Fruit fly (Drosophila melanogaster) whole organism, embryonic: Measurements from ENCODE around the gene CG13309.

Experiments used
- Ada2b ChIP-seq: fragments of 200-800 bp; sonication (Bioruptor generic); IDR thresholded peaks from 2 replicates; pipeline ENCODE4 v1.3.6; 2022; ENCODE audit warnings: missing biosample characterization, missing genetic modification characterization
- Atf-2 ChIP-seq: fragments of 200-800 bp; sonication (Bioruptor generic); optimal IDR thresholded peaks from 2 replicates; lab custom pipeline; 2016; ENCODE audit warnings: missing biosample characterization, missing genetic modification characterization
- C15 ChIP-seq: fragments of 200-800 bp; sonication (Bioruptor generic); IDR thresholded peaks from 3 replicates; pipeline ENCODE4 v1.3.6; 2022; ENCODE audit warnings: missing biosample characterization, missing genetic modification characterization
- CG12071 ChIP-seq: fragments of 200-800 bp; sonication (Bioruptor generic); optimal IDR thresholded peaks from 3 replicates; lab custom pipeline; 2018; ENCODE audit warnings: missing biosample characterization, mild to moderate bottlenecking, missing genetic modification characterization
- CG12659 ChIP-seq: fragments of 200-800 bp; sonication (Bioruptor generic); optimal IDR thresholded peaks from 3 replicates; lab custom pipeline; 2017; ENCODE audit warnings: mild to moderate bottlenecking, missing biosample characterization, missing genetic modification reagents, missing genetic modification characterization
- CG14014 ChIP-seq: fragments of 200-800 bp; sonication (Bioruptor generic); IDR thresholded peaks from 2 replicates; pipeline ENCODE4 v1.3.6; 2022; ENCODE audit warnings: missing biosample characterization, missing genetic modification characterization
- CG16863 ChIP-seq: fragments of 200-800 bp; sonication (Bioruptor generic); optimal IDR thresholded peaks from 3 replicates; lab custom pipeline; 2016; ENCODE audit warnings: missing biosample characterization, missing genetic modification characterization
- CG17328 ChIP-seq: fragments of 200-800 bp; sonication (Bioruptor generic); IDR thresholded peaks from 2 replicates; pipeline ENCODE4 v1.3.6; 2022; ENCODE audit warnings: missing biosample characterization, missing genetic modification characterization
- CG17568 ChIP-seq: fragments of 200-800 bp; sonication (Bioruptor generic); optimal IDR thresholded peaks from 2 replicates; lab custom pipeline; 2018; ENCODE audit warnings: missing biosample characterization, mild to moderate bottlenecking, missing genetic modification characterization, moderate library complexity
- CG17802 ChIP-seq: fragments of 200-800 bp; sonication (Bioruptor generic); optimal IDR thresholded peaks from 2 replicates; lab custom pipeline; 2018; ENCODE audit warnings: missing biosample characterization, mild to moderate bottlenecking, missing genetic modification characterization, moderate library complexity
- CG18764 ChIP-seq: fragments of 200-800 bp; sonication (Bioruptor generic); optimal IDR thresholded peaks from 3 replicates; lab custom pipeline; 2016; ENCODE audit warnings: missing biosample characterization, missing genetic modification characterization
- CG30403 ChIP-seq: fragments of 200-800 bp; sonication (Bioruptor generic); optimal IDR thresholded peaks from 3 replicates; lab custom pipeline; 2016; ENCODE audit warnings: missing biosample characterization, missing genetic modification characterization
- CG3407 ChIP-seq: fragments of 200-800 bp; sonication (Bioruptor generic); optimal IDR thresholded peaks from 2 replicates; lab custom pipeline; 2018; ENCODE audit warnings: missing biosample characterization, mild to moderate bottlenecking, missing genetic modification characterization
- CG42726 ChIP-seq: fragments of 200-800 bp; sonication (Bioruptor generic); IDR thresholded peaks from 2 replicates; pipeline ENCODE4 v1.3.6; 2022; ENCODE audit warnings: missing biosample characterization, missing genetic modification characterization; ENCODE audit not compliant: partially characterized antibody
- CG7556 ChIP-seq: fragments of 200-800 bp; sonication (Bioruptor generic); optimal IDR thresholded peaks from 2 replicates; lab custom pipeline; 2017; ENCODE audit warnings: missing biosample characterization, mild to moderate bottlenecking, missing genetic modification characterization
- D19A ChIP-seq: fragments of 200-800 bp; optimal IDR thresholded peaks from 3 replicates; lab custom pipeline; 2019; ENCODE audit warnings: missing biosample characterization, mild to moderate bottlenecking, missing genetic modification characterization, moderate library complexity
- Ets97D ChIP-seq: fragments of 200-800 bp; sonication (Bioruptor generic); optimal IDR thresholded peaks from 3 replicates; lab custom pipeline; 2016; ENCODE audit warnings: missing biosample characterization, missing genetic modification characterization
- Fer2 ChIP-seq: fragments of 200-800 bp; sonication (Bioruptor generic); optimal IDR thresholded peaks from 2 replicates; lab custom pipeline; 2018; ENCODE audit warnings: missing biosample characterization, mild to moderate bottlenecking, missing genetic modification characterization, moderate library complexity
- Gsc ChIP-seq: fragments of 200-800 bp; sonication (Bioruptor generic); IDR thresholded peaks from 2 replicates; pipeline ENCODE4 v1.3.6; 2022; ENCODE audit warnings: missing biosample characterization, missing genetic modification characterization
- H2.0 ChIP-seq: fragments of 200-800 bp; sonication (Bioruptor generic); IDR thresholded peaks from 2 replicates; pipeline ENCODE4 v1.3.6; 2022; ENCODE audit warnings: missing biosample characterization, missing genetic modification characterization
- HLH3B ChIP-seq: fragments of 200-800 bp; sonication (Bioruptor generic); IDR thresholded peaks from 2 replicates; pipeline ENCODE4 v1.3.6; 2022; ENCODE audit warnings: missing biosample characterization, missing genetic modification characterization
- HLH4C ChIP-seq: fragments of 200-800 bp; sonication (Bioruptor generic); IDR thresholded peaks from 3 replicates; pipeline ENCODE4 v1.3.6; 2022; ENCODE audit warnings: missing biosample characterization, missing genetic modification characterization; ENCODE audit not compliant: partially characterized antibody
- HmgZ ChIP-seq: fragments of 200-800 bp; sonication (Bioruptor generic); optimal IDR thresholded peaks from 2 replicates; lab custom pipeline; 2018; ENCODE audit warnings: missing biosample characterization, mild to moderate bottlenecking, missing genetic modification characterization
- TFAM ChIP-seq: fragments of 200-800 bp; sonication (Bioruptor generic); optimal IDR thresholded peaks from 2 replicates; lab custom pipeline; 2017; ENCODE audit warnings: missing biosample characterization, missing genetic modification characterization, inconsistent platforms
- abd-A ChIP-seq: fragments of 200-800 bp; sonication (Bioruptor generic); optimal IDR thresholded peaks from 3 replicates; lab custom pipeline; 2019; ENCODE audit warnings: missing biosample characterization, mild to moderate bottlenecking, missing genetic modification characterization, moderate library complexity
- chinmo ChIP-seq: fragments of 200-800 bp; sonication (Bioruptor generic); IDR thresholded peaks from 4 replicates; pipeline ENCODE4 v1.3.6; 2022; ENCODE audit warnings: missing biosample characterization, missing genetic modification characterization; ENCODE audit not compliant: partially characterized antibody
- chn ChIP-seq: fragments of 200-800 bp; sonication (Bioruptor generic); optimal IDR thresholded peaks from 2 replicates; lab custom pipeline; 2016; ENCODE audit warnings: missing biosample characterization, missing genetic modification characterization
- ci ChIP-seq: fragments of 200-800 bp; sonication (Bioruptor generic); IDR thresholded peaks from 3 replicates; pipeline ENCODE4 v1.3.6; 2022; ENCODE audit warnings: missing biosample characterization, missing genetic modification characterization
- da ChIP-seq: fragments of 200-800 bp; sonication (Bioruptor generic); optimal IDR thresholded peaks from 2 replicates; lab custom pipeline; 2016; ENCODE audit warnings: missing biosample characterization, missing genetic modification characterization
- dmrt99B ChIP-seq: fragments of 200-800 bp; sonication (Bioruptor generic); optimal IDR thresholded peaks from 2 replicates; lab custom pipeline; 2018; ENCODE audit warnings: missing biosample characterization, mild to moderate bottlenecking, missing genetic modification characterization, moderate library complexity
- dpn ChIP-seq, 2 experiments: fragments of 200-800 bp; sonication (Bioruptor generic); optimal IDR thresholded peaks; 3 replicates each; lab custom pipeline; 2016; ENCODE audit warnings: missing biosample characterization in 2 of 2, missing genetic modification characterization in 2 of 2
- esg ChIP-seq: fragments of 200-800 bp; sonication (Bioruptor generic); conservative IDR thresholded peaks from 2 replicates; pipeline ENCODE4 v1.3.6; 2022; ENCODE audit warnings: missing biosample characterization, missing genetic modification characterization
- gem ChIP-seq: fragments of 200-800 bp; sonication (Bioruptor generic); optimal IDR thresholded peaks from 2 replicates; lab custom pipeline; 2019; ENCODE audit warnings: missing biosample characterization, mild to moderate bottlenecking, missing genetic modification characterization, moderate library complexity
- kah ChIP-seq: fragments of 200-800 bp; sonication (Bioruptor generic); optimal IDR thresholded peaks from 2 replicates; lab custom pipeline; 2018; ENCODE audit warnings: missing biosample characterization, mild to moderate bottlenecking, missing genetic modification characterization
- mirr ChIP-seq: fragments of 200-800 bp; sonication (Bioruptor generic); optimal IDR thresholded peaks from 3 replicates; lab custom pipeline; 2018; ENCODE audit warnings: missing biosample characterization, mild to moderate bottlenecking, missing genetic modification characterization
- nau ChIP-seq: fragments of 200-800 bp; sonication (Bioruptor generic); optimal IDR thresholded peaks from 3 replicates; lab custom pipeline; 2017; ENCODE audit warnings: missing biosample characterization, mild to moderate bottlenecking, missing genetic modification characterization, missing genetic modification reagents
- pan ChIP-seq, 4 experiments: fragments of >200 bp in 3 of 4; fragments of 200-800 bp in 1 of 4; sonication (Bioruptor generic) in 1 of 4; optimal IDR thresholded peaks in 3 of 4; IDR thresholded peaks in 1 of 4; 2 replicates each; pipeline versions ENCODE4 v1.3.6 to Lab custom; 2017 to 2022; ENCODE audit warnings: missing biosample characterization in 2 of 4, missing genetic modification characterization in 2 of 4, mixed read lengths in 1 of 4
- ro ChIP-seq: fragments of 200-800 bp; sonication (Bioruptor generic); IDR thresholded peaks from 2 replicates; pipeline ENCODE4 v1.3.6; 2022; ENCODE audit warnings: missing biosample characterization, missing genetic modification characterization
- schlank ChIP-seq: fragments of 200-800 bp; sonication (Bioruptor generic); optimal IDR thresholded peaks from 2 replicates; lab custom pipeline; 2018; ENCODE audit warnings: missing biosample characterization, mild to moderate bottlenecking, missing genetic modification characterization
- slbo ChIP-seq: fragments of 200-800 bp; sonication (Bioruptor generic); IDR thresholded peaks from 2 replicates; pipeline ENCODE4 v1.3.6; 2022; ENCODE audit warnings: missing biosample characterization, missing genetic modification characterization
- sna ChIP-seq: fragments of 200-800 bp; sonication (Bioruptor generic); IDR thresholded peaks from 2 replicates; pipeline ENCODE4 v1.3.6; 2022; ENCODE audit warnings: missing biosample characterization, missing genetic modification characterization; ENCODE audit not compliant: partially characterized antibody
- so ChIP-seq: fragments of 200-800 bp; sonication (Bioruptor generic); IDR thresholded peaks from 3 replicates; pipeline ENCODE4 v1.3.6; 2022; ENCODE audit warnings: missing biosample characterization, missing genetic modification characterization
- stwl ChIP-seq: fragments of 200-800 bp; sonication (Bioruptor generic); optimal IDR thresholded peaks from 3 replicates; lab custom pipeline; 2018; ENCODE audit warnings: missing biosample characterization, mild to moderate bottlenecking, missing genetic modification characterization, moderate library complexity
- tna ChIP-seq: fragments of 200-800 bp; sonication (Bioruptor generic); IDR thresholded peaks from 2 replicates; pipeline ENCODE4 v1.3.6; 2022; ENCODE audit warnings: missing biosample characterization, missing genetic modification characterization; ENCODE audit not compliant: partially characterized antibody
- unpg ChIP-seq: fragments of 200-800 bp; sonication (Bioruptor generic); optimal IDR thresholded peaks from 3 replicates; lab custom pipeline; 2018; ENCODE audit warnings: missing biosample characterization, mild to moderate bottlenecking, missing genetic modification characterization, moderate library complexity
- vvl ChIP-seq: fragments of 200-800 bp; sonication (Bioruptor generic); IDR thresholded peaks from 2 replicates; pipeline ENCODE4 v1.3.6; 2022; ENCODE audit warnings: missing biosample characterization, missing genetic modification characterization
- wdn ChIP-seq: fragments of 200-800 bp; sonication (Bioruptor generic); IDR thresholded peaks from 2 replicates; pipeline ENCODE4 v1.3.6; 2022; ENCODE audit warnings: missing biosample characterization, missing genetic modification characterization
- zen ChIP-seq: fragments of 200-800 bp; sonication (Bioruptor generic); optimal IDR thresholded peaks from 3 replicates; lab custom pipeline; 2018; ENCODE audit warnings: missing biosample characterization, mild to moderate bottlenecking, missing genetic modification characterization, moderate library complexity
- zfh1 ChIP-seq: fragments of 200-800 bp; sonication (Bioruptor generic); IDR thresholded peaks from 3 replicates; pipeline ENCODE4 v1.3.6; 2022; ENCODE audit warnings: missing biosample characterization, missing genetic modification characterization

The CG13309 gene

dm6 chr3L:8826038-8826437, 15.8 kb downstream of the CG13309 start (continued):
- TF ChIP-seq gem (tag; lab: Kevin White, UChicago) (no peak), zen (tag; lab: Kevin White, UChicago) (peak; percentile 94), CG42726 (no peak), Gsc (GFP tag; lab: Robert Waterston, UW) (no peak), wdn (no peak), D19A (tag; lab: Kevin White, UChicago) (no peak), da (no peak), pan (optimal IDR thresholded peaks at IDR 0.05; lab: Kevin White, UChicago) (no peak), pan (GFP tag; optimal IDR thresholded peaks at IDR 0.05 in 1 of 2, IDR thresholded peaks at IDR 0.05 in 1 of 2) (no peak), CG17568 (no peak), chn (GFP tag; lab: Kevin White, UChicago) (no peak), TFAM (no peak), so (GFP tag; lab: Robert Waterston, UW) (0 out of 3 replicates have a peak, but pooled peaks have one; percentile 29), CG7556 (GFP tag; lab: Kevin White, UChicago) (no peak), stwl (tag; lab: Kevin White, UChicago) (no peak), sna (GFP tag; lab: Robert Waterston, UW) (no peak), CG12659 (GFP tag; lab: Kevin White, UChicago) (no peak), chinmo (GFP tag; lab: Robert Waterston, UW) (no peak), C15 (GFP tag; lab: Robert Waterston, UW) (no peak), HLH3B (no peak), ci (peak; percentile 22; the same call in 1 of the 3 replicates), zfh1 (GFP tag; lab: Robert Waterston, UW) (no peak), Fer2 (tag; lab: Kevin White, UChicago) (no peak), vvl (GFP tag; lab: Robert Waterston, UW) (0 out of 2 replicates have a peak, but pooled peaks have one; percentile 6), kah (GFP tag; lab: Kevin White, UChicago) (no peak), CG17802 (tag; lab: Kevin White, UChicago) (peak; percentile 13), Ada2b (GFP tag; lab: Robert Waterston, UW) (no peak)

- TF ChIP-seq ro (GFP tag; lab: Robert Waterston, UW) (no peak), HLH4C (GFP tag; lab: Robert Waterston, UW) (peak; percentile 50), CG16863 (GFP tag; lab: Kevin White, UChicago) (peak; percentile 22), nau (peak; percentile 30), tna (GFP tag; lab: Robert Waterston, UW) (peak; percentile 64; the same call in 1 of the 2 replicates), mirr (GFP tag; lab: Kevin White, UChicago) (peak; percentile 43), H2.0 (GFP tag; lab: Robert Waterston, UW) (peak; percentile 33; the same call in 1 of the 2 replicates), Ets97D (peak; percentile 10), CG12071 (GFP tag; lab: Kevin White, UChicago) (peak; percentile 50), dpn (GFP tag; optimal IDR thresholded peaks at IDR 0.05; lab: Kevin White, UChicago) (peak in 1 of 2 experiments; percentile 2), CG18764 (no peak), dmrt99B (peak; percentile 20), CG14014 (GFP tag; lab: Robert Waterston, UW) (peak; percentile 35; the same call in 1 of the 2 replicates), abd-A (peak; percentile 56), Atf-2 (GFP tag; lab: Kevin White, UChicago) (no peak), CG3407 (GFP tag; lab: Kevin White, UChicago) (peak; percentile 2), unpg (GFP tag; lab: Kevin White, UChicago) (peak; percentile 23), slbo (GFP tag; lab: Robert Waterston, UW) (peak; percentile 54), schlank (tag; lab: Kevin White, UChicago) (no peak), sna (GFP tag; lab: Robert Waterston, UW) (peak; percentile 22; the same call in 1 of the 2 replicates), CG30403 (peak; percentile 12), esg (no peak), CG17328 (GFP tag; lab: Robert Waterston, UW) (no peak), HmgZ (tag; lab: Kevin White, UChicago) (peak; percentile 31)
Measured at dm6 chr3L:8827133-8827867, 17.1 kb downstream of the CG13309 start, which contains the start of gene dally. Gene dally (plus strand): TSS chr3L:8827505.
